Worm (Caenorhabditis elegans) whole organism, mixed stage, embryonic: ENCODE measurements around the gene F36H5.4.

Source experiments
- ceh-43 ChIP-seq: fragments of 200-800 bp; sonication (Bioruptor generic); optimal IDR thresholded peaks from 2 replicates; lab custom pipeline; 2018; ENCODE audit warnings: mild to moderate bottlenecking, missing genetic modification characterization, moderate library complexity, missing compliant biosample characterization
- nhr-28 ChIP-seq: fragments of 150-350 bp; optimal IDR thresholded peaks from 2 replicates; lab custom pipeline; 2014; ENCODE audit warnings: missing biosample characterization, missing genetic modification characterization
- snpc-4 ChIP-seq: fragments of 150-350 bp; optimal IDR thresholded peaks from 2 replicates; lab custom pipeline; 2014; ENCODE audit warnings: missing biosample characterization, missing genetic modification characterization
- unc-62 ChIP-seq: fragments of 150-350 bp; optimal IDR thresholded peaks from 2 replicates; lab custom pipeline; 2014; ENCODE audit warnings: missing biosample characterization, missing genetic modification reagents, missing genetic modification characterization

DNA sequence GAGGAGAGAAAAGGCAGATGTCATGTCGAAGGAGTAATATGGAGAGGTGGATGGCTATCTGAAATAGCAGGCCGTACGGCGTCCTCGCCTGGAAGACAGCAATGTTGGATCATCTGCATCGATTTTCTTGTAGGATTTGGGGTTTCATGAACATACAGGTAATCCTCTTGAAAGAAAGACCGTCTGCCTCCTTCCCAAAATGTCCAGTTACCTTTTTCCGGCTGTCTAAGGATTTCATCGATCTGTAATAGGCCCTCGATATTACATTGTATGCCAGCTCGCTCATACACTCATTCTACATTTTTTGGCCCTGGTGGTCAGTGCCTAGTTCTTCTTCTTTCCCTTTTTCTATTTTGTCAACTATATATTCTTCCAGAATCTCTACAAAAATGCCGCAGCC lies 39.3 kb upstream of the F36H5.4 start, which contains the start of the genes fbxb-5 and btb-8:
- TF ChIP-seq unc-62 (no peak), snpc-4 (tag; lab: Kevin White, UChicago) (no peak), ceh-43 (no peak), nhr-28 (tag; lab: Kevin White, UChicago) (no peak)
